Worm (Caenorhabditis elegans) whole organism, early embryonic: ENCODE data around the gene slcr-46.2.

Experiments used
- B0310.2 ChIP-seq: sonication (generic microtip); optimal IDR thresholded peaks from 2 replicates; lab custom pipeline; 2016; ENCODE audit warnings: mild to moderate bottlenecking, missing genetic modification characterization, missing compliant biosample characterization
- F13C5.2 ChIP-seq: sonication (generic microtip); optimal IDR thresholded peaks from 2 replicates; lab custom pipeline; 2017; ENCODE audit warnings: mild to moderate bottlenecking, missing genetic modification characterization, inconsistent platforms, missing compliant biosample characterization
- aly-1 ChIP-seq: sonication (generic microtip); optimal IDR thresholded peaks from 2 replicates; lab custom pipeline; 2016; ENCODE audit warnings: missing genetic modification characterization, missing compliant biosample characterization
- ama-1 ChIP-seq: fragments of 150-350 bp; optimal IDR thresholded peaks from 2 replicates; lab custom pipeline; 2014
- ceh-13 ChIP-seq: fragments of 200-800 bp; sonication (Bioruptor generic); optimal IDR thresholded peaks from 2 replicates; lab custom pipeline; 2018; ENCODE audit warnings: mild to moderate bottlenecking, missing genetic modification characterization, missing compliant biosample characterization
- ceh-36 ChIP-seq: sonication (generic microtip); optimal IDR thresholded peaks from 2 replicates; lab custom pipeline; 2016; ENCODE audit warnings: missing genetic modification characterization, inconsistent platforms, missing compliant biosample characterization
- ets-7 ChIP-seq: sonication (generic microtip); optimal IDR thresholded peaks from 2 replicates; lab custom pipeline; 2016; ENCODE audit warnings: missing genotype, missing genetic modification characterization, missing compliant biosample characterization
- flt-1 ChIP-seq: fragments of 200-800 bp; sonication (Bioruptor generic); IDR thresholded peaks from 2 replicates; pipeline ENCODE4 v1.3.6; 2022; ENCODE audit warnings: missing genetic modification characterization, missing compliant biosample characterization
- hmbx-1 ChIP-seq: sonication (generic microtip); optimal IDR thresholded peaks from 2 replicates; lab custom pipeline; 2016; ENCODE audit warnings: mild to moderate bottlenecking, missing genetic modification characterization, missing compliant biosample characterization
- hmg-4 ChIP-seq: fragments of 200-800 bp; sonication (Bioruptor generic); optimal IDR thresholded peaks from 2 replicates; lab custom pipeline; 2018; ENCODE audit warnings: mild to moderate bottlenecking, missing genetic modification characterization, missing compliant biosample characterization
- hnd-1 ChIP-seq: sonication (generic microtip); optimal IDR thresholded peaks from 2 replicates; lab custom pipeline; 2016; ENCODE audit warnings: missing genetic modification characterization, missing compliant biosample characterization
- pes-1 ChIP-seq: fragments of 200-800 bp; sonication (Bioruptor generic); IDR thresholded peaks from 2 replicates; pipeline ENCODE4 v1.3.6; 2022; ENCODE audit warnings: missing genetic modification reagents, missing genetic modification characterization, missing compliant biosample characterization
- scrt-1 ChIP-seq: fragments of 200-800 bp; sonication (Bioruptor generic); IDR thresholded peaks from 2 replicates; pipeline ENCODE4 v1.3.6; 2022; ENCODE audit warnings: missing genetic modification characterization, missing compliant biosample characterization
- sea-1 ChIP-seq: fragments of 200-800 bp; sonication (Bioruptor generic); conservative IDR thresholded peaks from 2 replicates; pipeline ENCODE4 v1.3.6; 2022; ENCODE audit warnings: missing genetic modification characterization, missing compliant biosample characterization
- tbx-11 ChIP-seq: fragments of 200-800 bp; sonication (Bioruptor generic); IDR thresholded peaks from 2 replicates; pipeline ENCODE4 v1.3.6; 2022; ENCODE audit warnings: missing genetic modification characterization, missing compliant biosample characterization
- tbx-37 ChIP-seq: fragments of 200-800 bp; sonication (Bioruptor generic); conservative IDR thresholded peaks from 2 replicates; pipeline ENCODE4 v1.3.6; 2022; ENCODE audit warnings: missing genetic modification reagents, missing genetic modification characterization, missing compliant biosample characterization
- tra-4 ChIP-seq: sonication (generic microtip); optimal IDR thresholded peaks from 2 replicates; lab custom pipeline; 2017; ENCODE audit warnings: missing genetic modification characterization, missing compliant biosample characterization

Gene slcr-46.2

ce11 chrV:19429605-19430004 lies 39.7 kb upstream of the slcr-46.2 start:
- TF ChIP-seq ceh-13 (GFP tag; lab: Kevin White, UChicago) (no peak), ama-1 (lab: Kevin White, UChicago) (no peak), ceh-36 (tag; lab: Kevin White, UChicago) (no peak)

DNA sequence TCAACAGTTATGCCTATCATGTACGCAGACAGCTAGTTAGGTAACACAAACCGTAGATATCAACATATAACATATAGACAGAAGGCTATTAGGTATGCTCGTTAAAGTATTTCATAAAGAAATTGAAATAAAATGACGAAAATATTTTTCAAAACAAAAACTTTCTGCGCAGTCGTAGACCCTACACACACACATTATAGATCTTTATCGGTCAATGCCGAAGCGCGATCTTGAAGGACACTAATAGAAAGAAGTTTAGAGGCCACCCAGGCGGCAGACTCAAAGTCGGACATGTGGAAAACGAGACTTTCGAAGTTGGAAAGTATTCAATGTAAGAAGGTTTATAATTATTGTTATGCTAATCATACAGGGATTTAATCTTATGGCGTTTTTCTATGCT lies 39.0 kb upstream of the slcr-46.2 start:
- TF ChIP-seq sea-1 (GFP tag; lab: Robert Waterston, UW) (no peak), tbx-37 (GFP tag; lab: Robert Waterston, UW) (no peak), tra-4 (tag; lab: Kevin White, UChicago) (no peak), aly-1 (no peak), ceh-13 (GFP tag; lab: Kevin White, UChicago) (no peak), flt-1 (GFP tag; lab: Robert Waterston, UW) (no peak), B0310.2 (tag; lab: Kevin White, UChicago) (no peak), scrt-1 (GFP tag; lab: Robert Waterston, UW) (no peak), F13C5.2 (tag; lab: Kevin White, UChicago) (no peak), hmbx-1 (no peak), ets-7 (tag; lab: Kevin White, UChicago) (no peak), ceh-36 (tag; lab: Kevin White, UChicago) (no peak), pes-1 (GFP tag; lab: Robert Waterston, UW) (no peak), ama-1 (lab: Kevin White, UChicago) (no peak), tbx-11 (GFP tag; lab: Robert Waterston, UW) (no peak), hmg-4 (GFP tag; lab: Kevin White, UChicago) (no peak), hnd-1 (tag; lab: Kevin White, UChicago) (no peak)

DNA sequence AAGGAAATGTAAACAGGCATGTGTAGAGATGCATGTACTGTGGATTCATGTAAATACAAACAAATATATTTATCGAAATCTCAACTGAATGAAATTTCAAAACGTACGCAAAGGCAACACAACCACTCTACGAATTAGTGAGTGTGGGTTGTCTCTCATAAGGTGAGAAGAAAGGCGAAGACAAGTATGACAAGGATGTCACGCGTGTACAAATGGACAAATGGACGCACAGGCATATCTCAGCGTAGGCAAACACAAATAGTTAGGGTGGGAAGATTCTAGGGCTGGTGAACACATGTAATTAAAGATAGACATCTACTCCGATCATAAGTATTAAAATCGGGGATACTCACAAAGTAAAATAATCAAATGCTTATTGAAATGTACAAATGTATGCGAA lies 38.2 kb upstream of the slcr-46.2 start:
- TF ChIP-seq tra-4 (tag; lab: Kevin White, UChicago) (no peak), ceh-36 (tag; lab: Kevin White, UChicago) (no peak), hnd-1 (tag; lab: Kevin White, UChicago) (no peak), scrt-1 (GFP tag; lab: Robert Waterston, UW) (no peak), B0310.2 (tag; lab: Kevin White, UChicago) (no peak), aly-1 (no peak), pes-1 (GFP tag; lab: Robert Waterston, UW) (no peak), ceh-13 (GFP tag; lab: Kevin White, UChicago) (no peak), ets-7 (tag; lab: Kevin White, UChicago) (no peak), F13C5.2 (tag; lab: Kevin White, UChicago) (no peak), tbx-11 (GFP tag; lab: Robert Waterston, UW) (no peak), flt-1 (GFP tag; lab: Robert Waterston, UW) (no peak), sea-1 (GFP tag; lab: Robert Waterston, UW) (no peak)

DNA sequence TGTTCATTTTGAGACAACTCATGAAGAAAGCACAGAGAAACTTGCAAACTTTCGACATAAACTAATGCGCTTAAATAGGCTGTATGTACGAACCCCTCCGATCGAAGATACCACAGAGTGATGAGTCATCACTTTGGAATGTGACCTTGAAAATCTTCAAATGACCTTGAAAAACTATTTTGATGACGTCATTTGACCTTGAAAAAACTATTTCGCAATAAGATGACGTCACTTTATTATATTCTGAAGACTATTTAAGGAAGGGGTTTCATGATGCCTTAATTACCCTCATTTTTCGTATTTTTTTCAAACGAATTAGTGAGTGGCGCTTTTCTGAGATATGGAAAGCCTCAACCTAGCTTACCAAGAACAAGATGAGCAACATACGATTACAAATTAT lies 31.2 kb upstream of the slcr-46.2 start, which contains the start of gene C25F9.2:
C25F9.2 (plus strand) TSS at position 341 of the 400 bp plus-strand sequence.
- TF ChIP-seq hmbx-1 (no peak), F13C5.2 (tag; lab: Kevin White, UChicago) (no peak), sea-1 (GFP tag; lab: Robert Waterston, UW) (no peak), ceh-36 (tag; lab: Kevin White, UChicago) (no peak), tbx-11 (GFP tag; lab: Robert Waterston, UW) (no peak), ets-7 (tag; lab: Kevin White, UChicago) (no peak), B0310.2 (tag; lab: Kevin White, UChicago) (no peak), scrt-1 (GFP tag; lab: Robert Waterston, UW) (no peak), hnd-1 (tag; lab: Kevin White, UChicago) (no peak), ama-1 (lab: Kevin White, UChicago) (no peak)

DNA sequence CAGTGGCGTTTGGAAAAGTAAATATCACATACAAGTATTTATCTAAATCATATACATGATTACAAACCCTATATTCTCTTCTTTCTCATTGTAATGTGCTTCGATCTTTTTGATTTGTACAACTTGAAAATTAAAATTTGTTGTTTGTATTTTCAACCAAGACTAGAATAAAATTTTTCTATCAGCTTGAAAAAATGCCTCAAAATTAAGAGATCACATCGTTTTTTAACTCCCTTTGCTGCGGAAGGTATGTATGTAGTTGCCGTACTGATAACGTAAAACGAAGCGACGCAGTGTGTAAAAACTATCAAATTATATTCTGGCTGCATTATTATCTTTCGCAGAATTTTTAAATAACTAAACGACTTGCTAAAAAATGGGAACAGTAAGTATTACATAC lies 27.9 kb upstream of the slcr-46.2 start, which contains the start of gene C25F9.15:
C25F9.15 (plus strand) TSS at position 301 of the 400 bp plus-strand sequence.
- TF ChIP-seq hnd-1 (tag; lab: Kevin White, UChicago) (no peak), F13C5.2 (tag; lab: Kevin White, UChicago) (no peak), ceh-36 (tag; lab: Kevin White, UChicago) (no peak), ets-7 (tag; lab: Kevin White, UChicago) (no peak)

ce11 chrV:19416475-19416874 lies 26.5 kb upstream of the slcr-46.2 start, which contains the start of the genes C25F9.4 and C25F9.9:
TSS of gene C25F9.4 (minus strand) at chrV:19416575.
TSS of gene C25F9.9 (plus strand) at chrV:19416611.
- TF ChIP-seq ceh-13 (GFP tag; lab: Kevin White, UChicago) (no peak), scrt-1 (GFP tag; lab: Robert Waterston, UW) (no peak), B0310.2 (tag; lab: Kevin White, UChicago) (no peak), F13C5.2 (tag; lab: Kevin White, UChicago) (no peak), flt-1 (GFP tag; lab: Robert Waterston, UW) (no peak)

- no peak for TF ChIP-seq B0310.2 (tag; lab: Kevin White, UChicago)
Measured at ce11 chrV:19410663-19411062, 20.7 kb upstream of the slcr-46.2 start, which contains the start of gene C25F9.5. TSS of gene C25F9.5 (minus strand) at chrV:19410857.

DNA sequence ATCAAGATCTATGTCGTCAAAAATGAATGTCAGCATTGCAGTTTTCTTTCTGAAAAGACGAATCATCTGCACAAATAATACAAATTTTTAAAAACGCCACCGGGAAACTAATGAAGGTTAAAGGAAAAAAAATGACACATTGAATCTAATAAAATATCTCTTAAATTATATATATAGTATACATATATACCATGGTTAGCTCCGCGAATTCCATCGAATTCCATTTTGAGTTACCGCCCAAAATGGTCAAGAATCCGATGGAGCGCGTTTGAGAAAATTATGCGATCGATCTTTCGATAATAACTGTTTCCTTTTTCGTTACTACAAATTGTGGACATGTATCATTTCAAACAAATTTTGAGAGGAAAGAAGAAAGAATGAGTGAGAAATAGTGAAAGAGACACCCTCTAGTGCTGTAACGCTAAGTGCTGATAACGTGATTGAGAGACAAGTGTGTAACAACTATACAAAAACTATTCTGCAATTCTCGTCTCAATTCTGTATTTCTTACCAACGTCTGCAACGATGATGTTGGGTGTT lies 15.4 kb upstream of the slcr-46.2 start, which contains the start of the genes C25F9.6 and C25F9.10:
C25F9.6 (minus strand) TSS at position 51 of the 540 bp plus-strand sequence.
C25F9.10 (plus strand) TSS at position 454 of the 540 bp plus-strand sequence.
- TF ChIP-seq scrt-1 (GFP tag; lab: Robert Waterston, UW) (no peak), hmbx-1 (no peak), ceh-13 (GFP tag; lab: Kevin White, UChicago) (no peak), hnd-1 (tag; lab: Kevin White, UChicago) (no peak), sea-1 (GFP tag; lab: Robert Waterston, UW) (no peak), hmg-4 (GFP tag; lab: Kevin White, UChicago) (no peak), tra-4 (tag; lab: Kevin White, UChicago) (no peak), tbx-11 (GFP tag; lab: Robert Waterston, UW) (no peak), ceh-36 (tag; lab: Kevin White, UChicago) (no peak), F13C5.2 (tag; lab: Kevin White, UChicago) (no peak), B0310.2 (tag; lab: Kevin White, UChicago) (no peak), aly-1 (no peak), ama-1 (lab: Kevin White, UChicago) (no peak)
